Fruit fly (Drosophila melanogaster) whole organism: ENCODE results near the gene Polr1C.

Experiments used
- CG8478 ChIP-seq: fragments of >200 bp; optimal IDR thresholded peaks from 2 replicates; lab custom pipeline; 2018; ENCODE audit warnings: inconsistent platforms
- Dll ChIP-seq: fragments of >200 bp; optimal IDR thresholded peaks from 2 replicates; lab custom pipeline; 2017
- EcR ChIP-seq, 2 experiments: fragments of >200 bp; optimal IDR thresholded peaks; 2 replicates each; lab custom pipeline; 2017; ENCODE audit warnings: missing biosample characterization in 2 of 2, missing genetic modification characterization in 2 of 2, missing genetic modification reagents in 2 of 2
- pan ChIP-seq: fragments of >200 bp; optimal IDR thresholded peaks from 2 replicates; lab custom pipeline; 2017
- psq ChIP-seq: fragments of >200 bp; optimal IDR thresholded peaks from 2 replicates; lab custom pipeline; 2017

dm6 chr2L:5000919-5001581 lies 32.2 kb downstream of the Polr1C start:
- TF ChIP-seq psq (no peak), CG8478 (lab: Kevin White, UChicago) (peak; percentile 1), Dll (lab: Kevin White, UChicago) (no peak), pan (no peak), EcR (GFP tag; optimal IDR thresholded peaks at IDR 0.05; lab: Kevin White, UChicago) (no peak)
